Fruit fly (Drosophila melanogaster) whole organism, embryonic: ENCODE data around the gene Hand.
A peak's percentile ranks its signal among the peaks of the same experiment; 100 is the strongest.

Source experiments
- Atf3 ChIP-seq: fragments of 200-800 bp; sonication (Bioruptor generic); optimal IDR thresholded peaks from 3 replicates; lab custom pipeline; 2016; ENCODE audit warnings: missing biosample characterization, missing genetic modification characterization
- C15 ChIP-seq: fragments of 200-800 bp; sonication (Bioruptor generic); IDR thresholded peaks from 3 replicates; pipeline ENCODE4 v1.3.6; 2022; ENCODE audit warnings: missing biosample characterization, missing genetic modification characterization
- CG11247 ChIP-seq: fragments of 200-800 bp; sonication (Bioruptor generic); IDR thresholded peaks from 2 replicates; pipeline ENCODE4 v1.3.6; 2022; ENCODE audit warnings: missing biosample characterization, missing genetic modification characterization
- CG11723 ChIP-seq: fragments of 200-800 bp; sonication (Bioruptor generic); optimal IDR thresholded peaks from 2 replicates; lab custom pipeline; 2017; ENCODE audit warnings: missing biosample characterization, mild to moderate bottlenecking, missing genetic modification characterization
- CG12659 ChIP-seq: fragments of 200-800 bp; sonication (Bioruptor generic); optimal IDR thresholded peaks from 3 replicates; lab custom pipeline; 2017; ENCODE audit warnings: mild to moderate bottlenecking, missing biosample characterization, missing genetic modification reagents, missing genetic modification characterization
- CG12744 ChIP-seq: fragments of 200-800 bp; sonication (Bioruptor generic); optimal IDR thresholded peaks from 2 replicates; lab custom pipeline; 2016; ENCODE audit warnings: missing biosample characterization, missing genetic modification characterization
- CG14710 ChIP-seq: fragments of 200-800 bp; sonication (Bioruptor generic); optimal IDR thresholded peaks from 3 replicates; lab custom pipeline; 2019; ENCODE audit warnings: missing biosample characterization, mild to moderate bottlenecking, missing genetic modification characterization, moderate library complexity
- CG15696 ChIP-seq: fragments of 200-800 bp; sonication (Bioruptor generic); optimal IDR thresholded peaks from 2 replicates; lab custom pipeline; 2019; ENCODE audit warnings: missing biosample characterization, mild to moderate bottlenecking, missing genetic modification characterization, moderate library complexity
- CG16863 ChIP-seq: fragments of 200-800 bp; sonication (Bioruptor generic); optimal IDR thresholded peaks from 3 replicates; lab custom pipeline; 2016; ENCODE audit warnings: missing biosample characterization, missing genetic modification characterization
- CG2120 ChIP-seq: fragments of 200-800 bp; sonication (Bioruptor generic); optimal IDR thresholded peaks from 3 replicates; lab custom pipeline; 2016; ENCODE audit warnings: missing biosample characterization, missing genetic modification characterization
- CG2199 ChIP-seq: fragments of 200-800 bp; sonication (Bioruptor generic); IDR thresholded peaks from 3 replicates; pipeline ENCODE4 v1.3.6; 2022; ENCODE audit warnings: missing biosample characterization, missing genetic modification characterization
- CG2712 ChIP-seq: fragments of 200-800 bp; optimal IDR thresholded peaks from 3 replicates; lab custom pipeline; 2019; ENCODE audit warnings: missing biosample characterization, mild to moderate bottlenecking, missing genetic modification characterization, moderate library complexity
- CG2875 ChIP-seq: fragments of 200-800 bp; sonication (Bioruptor generic); optimal IDR thresholded peaks from 2 replicates; lab custom pipeline; 2017; ENCODE audit warnings: missing biosample characterization, mild to moderate bottlenecking, missing genetic modification characterization, missing genetic modification reagents
- CG30403 ChIP-seq: fragments of 200-800 bp; sonication (Bioruptor generic); optimal IDR thresholded peaks from 3 replicates; lab custom pipeline; 2016; ENCODE audit warnings: missing biosample characterization, missing genetic modification characterization
- CG3065 ChIP-seq: fragments of 200-800 bp; sonication (Bioruptor generic); optimal IDR thresholded peaks from 2 replicates; lab custom pipeline; 2016; ENCODE audit warnings: missing biosample characterization, missing genetic modification characterization
- CG3726 ChIP-seq: fragments of 200-800 bp; sonication (Bioruptor generic); IDR thresholded peaks from 3 replicates; pipeline ENCODE4, ENCODE4 v1.3.6; 2022; ENCODE audit warnings: missing biosample characterization, missing genetic modification characterization
- CG4424 ChIP-seq: fragments of 200-800 bp; sonication (Bioruptor generic); optimal IDR thresholded peaks from 3 replicates; lab custom pipeline; 2016; ENCODE audit warnings: missing biosample characterization, missing genetic modification characterization
- CG4820 ChIP-seq: fragments of 200-800 bp; sonication (Bioruptor generic); optimal IDR thresholded peaks from 3 replicates; lab custom pipeline; 2016; ENCODE audit warnings: missing biosample characterization, missing genetic modification characterization
- CG6683 ChIP-seq: fragments of 200-800 bp; sonication (Bioruptor generic); optimal IDR thresholded peaks from 2 replicates; lab custom pipeline; 2017; ENCODE audit warnings: missing biosample characterization, mild to moderate bottlenecking, missing genetic modification characterization, missing genetic modification reagents
- CG6689 ChIP-seq: fragments of 200-800 bp; sonication (Bioruptor generic); IDR thresholded peaks from 2 replicates; pipeline ENCODE4 v1.3.6; 2022; ENCODE audit warnings: missing biosample characterization, missing genetic modification characterization
- CG8281 ChIP-seq: fragments of 200-800 bp; sonication (Bioruptor generic); optimal IDR thresholded peaks from 2 replicates; lab custom pipeline; 2018; ENCODE audit warnings: missing biosample characterization, mild to moderate bottlenecking, missing genetic modification characterization, moderate library complexity
- CG9215 ChIP-seq: fragments of 200-800 bp; sonication (Bioruptor generic); IDR thresholded peaks from 2 replicates; pipeline ENCODE4 v1.3.6; 2022; ENCODE audit warnings: missing biosample characterization, missing genetic modification characterization
- Camta ChIP-seq: fragments of 200-800 bp; sonication (Bioruptor generic); optimal IDR thresholded peaks from 2 replicates; lab custom pipeline; 2016; ENCODE audit warnings: missing biosample characterization, missing genetic modification characterization
- CkIIα-i1 ChIP-seq: fragments of 200-800 bp; sonication (Bioruptor generic); IDR thresholded peaks from 2 replicates; pipeline ENCODE4 v1.3.6; 2022; ENCODE audit warnings: missing biosample characterization, missing genetic modification characterization
- D19B ChIP-seq: fragments of 200-800 bp; sonication (Bioruptor generic); optimal IDR thresholded peaks from 2 replicates; lab custom pipeline; 2017; ENCODE audit warnings: missing biosample characterization, mild to moderate bottlenecking, missing genetic modification characterization
- Dp ChIP-seq: fragments of 200-800 bp; sonication (Bioruptor generic); optimal IDR thresholded peaks from 2 replicates; lab custom pipeline; 2018; ENCODE audit warnings: missing biosample characterization, mild to moderate bottlenecking, missing genetic modification characterization, moderate library complexity
- E2f2 ChIP-seq: fragments of 200-800 bp; sonication (Bioruptor generic); IDR thresholded peaks from 2 replicates; pipeline ENCODE4 v1.3.6; 2022; ENCODE audit warnings: missing biosample characterization, missing genetic modification characterization
- Fer1 ChIP-seq: fragments of 200-800 bp; sonication (Bioruptor generic); optimal IDR thresholded peaks from 2 replicates; lab custom pipeline; 2017; ENCODE audit warnings: missing biosample characterization, mild to moderate bottlenecking, missing genetic modification characterization
- HLH3B ChIP-seq: fragments of 200-800 bp; sonication (Bioruptor generic); IDR thresholded peaks from 2 replicates; pipeline ENCODE4 v1.3.6; 2022; ENCODE audit warnings: missing biosample characterization, missing genetic modification characterization
- Kr ChIP-seq: fragments of 200-800 bp; sonication (Bioruptor generic); optimal IDR thresholded peaks from 2 replicates; lab custom pipeline; 2017; ENCODE audit warnings: missing biosample characterization, mild to moderate bottlenecking, missing genetic modification characterization
- Mad ChIP-seq: fragments of 200-800 bp; sonication (Bioruptor generic); optimal IDR thresholded peaks from 2 replicates; lab custom pipeline; 2016; ENCODE audit warnings: missing biosample characterization, missing genetic modification characterization
- Myb ChIP-seq: fragments of 200-800 bp; sonication (Bioruptor generic); optimal IDR thresholded peaks from 2 replicates; lab custom pipeline; 2016; ENCODE audit warnings: missing biosample characterization, missing genetic modification characterization
- Sox100B ChIP-seq: fragments of 200-800 bp; sonication (Bioruptor generic); optimal IDR thresholded peaks from 3 replicates; lab custom pipeline; 2018; ENCODE audit warnings: missing biosample characterization, mild to moderate bottlenecking, missing genetic modification characterization
- Tbp ChIP-seq: fragments of >200 bp; optimal IDR thresholded peaks from 2 replicates; lab custom pipeline; 2018; ENCODE audit warnings: missing biosample characterization, missing genetic modification characterization
- cas ChIP-seq: fragments of 200-800 bp; sonication (Bioruptor generic); IDR thresholded peaks from 2 replicates; pipeline ENCODE4 v1.3.6; 2022; ENCODE audit warnings: missing biosample characterization, missing genetic modification characterization
- cato ChIP-seq: fragments of 200-800 bp; sonication (Bioruptor generic); optimal IDR thresholded peaks from 2 replicates; lab custom pipeline; 2016; ENCODE audit warnings: missing biosample characterization, missing genetic modification characterization, borderline replicate concordance
- crc ChIP-seq: fragments of 200-800 bp; sonication (Bioruptor generic); optimal IDR thresholded peaks from 2 replicates; lab custom pipeline; 2016; ENCODE audit warnings: missing biosample characterization, missing genetic modification characterization
- ems ChIP-seq: fragments of 200-800 bp; sonication (Bioruptor generic); optimal IDR thresholded peaks from 3 replicates; lab custom pipeline; 2016; ENCODE audit warnings: missing biosample characterization, missing genetic modification characterization
- grn ChIP-seq: fragments of 200-800 bp; sonication (Bioruptor generic); optimal IDR thresholded peaks from 3 replicates; lab custom pipeline; 2017; ENCODE audit warnings: missing biosample characterization, missing genetic modification characterization
- maf-S ChIP-seq: fragments of 200-800 bp; sonication (Bioruptor generic); optimal IDR thresholded peaks from 2 replicates; lab custom pipeline; 2016; ENCODE audit warnings: missing biosample characterization, missing genetic modification characterization
- mam ChIP-seq: fragments of 200-800 bp; sonication (Bioruptor generic); optimal IDR thresholded peaks from 3 replicates; lab custom pipeline; 2016; ENCODE audit warnings: missing biosample characterization, missing genetic modification characterization
- mld ChIP-seq: fragments of 200-800 bp; sonication (Bioruptor generic); IDR thresholded peaks from 3 replicates; pipeline ENCODE4 v1.3.6; 2022; ENCODE audit warnings: missing biosample characterization, missing genetic modification characterization; ENCODE audit not compliant: partially characterized antibody
- nerfin-1 ChIP-seq: fragments of 200-800 bp; sonication (Bioruptor generic); optimal IDR thresholded peaks from 3 replicates; lab custom pipeline; 2019; ENCODE audit warnings: missing biosample characterization, mild to moderate bottlenecking, missing genetic modification characterization, moderate library complexity
- nom ChIP-seq: fragments of 200-800 bp; sonication (Bioruptor generic); optimal IDR thresholded peaks from 2 replicates; lab custom pipeline; 2017; ENCODE audit warnings: missing biosample characterization, missing genetic modification characterization, mild to moderate bottlenecking, moderate library complexity, missing genetic modification reagents
- pzg ChIP-seq: fragments of 200-800 bp; sonication (Bioruptor generic); optimal IDR thresholded peaks from 3 replicates; lab custom pipeline; 2018; ENCODE audit warnings: missing biosample characterization, mild to moderate bottlenecking, missing genetic modification characterization, moderate library complexity
- run ChIP-seq: fragments of 200-800 bp; sonication (Bioruptor generic); optimal IDR thresholded peaks from 3 replicates; lab custom pipeline; 2018; ENCODE audit warnings: missing biosample characterization, mild to moderate bottlenecking, missing genetic modification characterization
- slou ChIP-seq: fragments of 200-800 bp; sonication (Bioruptor generic); optimal IDR thresholded peaks from 3 replicates; lab custom pipeline; 2016; ENCODE audit warnings: missing biosample characterization, missing genetic modification characterization
- ssp ChIP-seq: fragments of 200-800 bp; sonication (Bioruptor generic); IDR thresholded peaks from 2 replicates; pipeline ENCODE4 v1.3.6; 2022; ENCODE audit warnings: missing biosample characterization, missing genetic modification characterization
- twi ChIP-seq: fragments of 200-800 bp; optimal IDR thresholded peaks from 2 replicates; lab custom pipeline; 2019; ENCODE audit warnings: missing biosample characterization, mild to moderate bottlenecking, missing genetic modification characterization, moderate library complexity
- wek ChIP-seq: fragments of 200-800 bp; sonication (Bioruptor generic); optimal IDR thresholded peaks from 3 replicates; lab custom pipeline; 2018; ENCODE audit warnings: missing biosample characterization, mild to moderate bottlenecking, missing genetic modification characterization, moderate library complexity

The Hand gene

dm6 chr2L:10260750-10261493, 34.3 kb downstream of the Hand start, which contains the start of gene Pten (continued):
- TF ChIP-seq CG11723 (GFP tag; lab: Kevin White, UChicago) (no peak), E2f2 (GFP tag; lab: Robert Waterston, UW) (peak; percentile 60), CG3065 (GFP tag; lab: Kevin White, UChicago) (peak; percentile 7), Camta (GFP tag; lab: Kevin White, UChicago) (peak; percentile 78), CG9215 (GFP tag; lab: Robert Waterston, UW) (no peak), Fer1 (peak; percentile 55), ems (peak; percentile 32), Tbp (GFP tag; lab: Kevin White, UChicago) (no peak), cas (GFP tag; lab: Robert Waterston, UW) (no peak), C15 (0 out of 3 replicates have a peak, but pooled peaks have one; percentile 33), maf-S (GFP tag; lab: Kevin White, UChicago) (peak; percentile 64), D19B (GFP tag; lab: Kevin White, UChicago) (peak; percentile 50), CG12659 (GFP tag; lab: Kevin White, UChicago) (peak; percentile 82), CG12744 (GFP tag; lab: Kevin White, UChicago) (peak; percentile 16), Sox100B (GFP tag; lab: Kevin White, UChicago) (peak; percentile 63), CG2712 (tag; lab: Kevin White, UChicago) (peak; percentile 83), Mad (peak; percentile 43), CG2875 (GFP tag; lab: Kevin White, UChicago) (no peak), Kr (GFP tag; lab: Kevin White, UChicago) (no peak), Dp (peak; percentile 28), mld (GFP tag; lab: Robert Waterston, UW) (peak; percentile 80; the same call in 2 of the 3 replicates), cato (GFP tag; lab: Kevin White, UChicago) (peak; percentile 67), nerfin-1 (tag; lab: Kevin White, UChicago) (peak; percentile 48), ssp (GFP tag; lab: Robert Waterston, UW) (peak; percentile 81), pzg (GFP tag; lab: Kevin White, UChicago) (peak; percentile 83), CG15696 (tag; lab: Kevin White, UChicago) (peak; percentile 63), CkIIα-i1 (no peak), mam (GFP tag; lab: Kevin White, UChicago) (peak; percentile 74), CG6689 (peak; percentile 75), crc (GFP tag; lab: Kevin White, UChicago) (peak; percentile 46), HLH3B (GFP tag; lab: Robert Waterston, UW) (no peak), CG11247 (GFP tag; lab: Robert Waterston, UW) (no peak), CG3726 (no peak), twi (tag; lab: Kevin White, UChicago) (no peak), CG14710 (tag; lab: Kevin White, UChicago) (peak; percentile 90), CG2120 (peak; percentile 37), slou (GFP tag; lab: Kevin White, UChicago) (peak; percentile 63), CG2199 (GFP tag; lab: Robert Waterston, UW) (no peak), CG8281 (tag; lab: Kevin White, UChicago) (no peak), CG16863 (GFP tag; lab: Kevin White, UChicago) (peak; percentile 60), nom (GFP tag; lab: Kevin White, UChicago) (peak; percentile 29), Atf3 (GFP tag; lab: Kevin White, UChicago) (peak; percentile 68), run (no peak), CG6683 (GFP tag; lab: Kevin White, UChicago) (no peak), CG4820 (GFP tag; lab: Kevin White, UChicago) (peak; percentile 76), CG30403 (GFP tag; lab: Kevin White, UChicago) (peak; percentile 79), Myb (GFP tag; lab: Kevin White, UChicago) (peak; percentile 36), wek (GFP tag; lab: Kevin White, UChicago) (peak; percentile 68), grn (GFP tag; lab: Kevin White, UChicago) (peak; percentile 49), CG4424 (peak; percentile 82)
